Worm (Caenorhabditis elegans) whole organism, young adult: ENCODE results near the gene gst-10.
"Not testable (repeated sequence)": the region's sequence is repeated elsewhere in the genome, so short reads cannot be mapped to it uniquely, and the experiment has no call there.

ENCODE experiments used
- ama-1 ChIP-seq, 3 experiments: fragments of 150-350 bp in 1 of 3; sonication (generic microtip) in 2 of 3; optimal IDR thresholded peaks; 2 replicates each; lab custom pipeline; 2014 to 2018; ENCODE audit warnings: missing biosample characterization in 2 of 3, missing genetic modification characterization in 2 of 3, missing genetic modification reagents in 2 of 3
- egl-44 ChIP-seq: fragments of 200-800 bp; sonication (Bioruptor generic); IDR thresholded peaks from 2 replicates; pipeline ENCODE4 v1.3.6; 2022; ENCODE audit warnings: missing genetic modification reagents, missing genetic modification characterization, missing compliant biosample characterization
- him-1 ChIP-seq: sonication (generic microtip); optimal IDR thresholded peaks from 2 replicates; lab custom pipeline; 2016; ENCODE audit warnings: missing genotype, missing genetic modification reagents, missing genetic modification characterization, missing compliant biosample characterization
- lag-1 ChIP-seq: fragments of 200-800 bp; sonication (Bioruptor generic); IDR thresholded peaks from 2 replicates; pipeline ENCODE4 v1.3.6; 2022; ENCODE audit warnings: missing genetic modification reagents, missing genetic modification characterization, missing compliant biosample characterization
- let-526 ChIP-seq: fragments of 200-800 bp; sonication (Bioruptor generic); IDR thresholded peaks from 2 replicates; pipeline ENCODE4 v1.3.6; 2022; ENCODE audit warnings: missing genetic modification reagents, missing genetic modification characterization, missing compliant biosample characterization
- mcd-1 ChIP-seq: fragments of 200-800 bp; sonication (Bioruptor generic); IDR thresholded peaks from 2 replicates; pipeline ENCODE4 v1.3.6; 2022; ENCODE audit warnings: missing genetic modification reagents, missing genetic modification characterization, missing compliant biosample characterization
- snpc-4 ChIP-seq, 5 experiments: fragments of 150-350 bp in 1 of 5; sonication (generic microtip) in 4 of 5; optimal IDR thresholded peaks; 2 replicates each; lab custom pipeline; 2014 to 2018; ENCODE audit warnings: missing genetic modification characterization in 5 of 5, missing biosample characterization in 3 of 5, antibody characterized with exemption in 2 of 5, mild to moderate bottlenecking in 2 of 5, missing compliant biosample characterization in 2 of 5, missing genotype in 2 of 5, moderate library complexity in 2 of 5, missing genetic modification reagents in 1 of 5
- sptf-2 ChIP-seq: fragments of 200-800 bp; sonication (Bioruptor generic); optimal IDR thresholded peaks from 2 replicates; lab custom pipeline; 2018; ENCODE audit warnings: mild to moderate bottlenecking, missing genetic modification characterization, missing compliant biosample characterization

DNA sequence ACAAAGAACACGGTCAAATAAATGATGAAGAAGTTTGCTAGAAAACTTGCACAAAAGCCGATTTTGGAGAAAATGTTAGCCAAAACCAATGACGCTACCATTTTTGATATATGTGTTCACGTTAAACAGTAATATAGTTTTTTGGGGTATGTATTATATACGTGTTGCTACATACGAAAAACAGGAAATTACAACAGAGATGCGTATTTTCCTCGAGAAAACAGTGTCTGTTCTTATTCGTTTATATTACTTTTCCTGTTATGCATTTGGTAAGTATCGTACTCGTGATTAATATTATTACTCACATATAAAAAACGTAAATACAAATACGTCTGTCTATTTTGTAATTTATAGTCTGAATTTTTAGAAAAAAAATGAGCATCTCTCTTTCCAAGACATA lies 46.0 kb upstream of the gst-10 start, which contains the start of gene str-76:
- TF ChIP-seq him-1 (tag; lab: Kevin White, UChicago); lag-1 (GFP tag; lab: Robert Waterston, UW); mcd-1 (GFP tag; lab: Robert Waterston, UW); snpc-4 (GFP tag; optimal IDR thresholded peaks at IDR 0.05; lab: Kevin White, UChicago); snpc-4 (tag; optimal IDR thresholded peaks at IDR 0.05; lab: Kevin White, UChicago); ama-1 (optimal IDR thresholded peaks at IDR 0.05; lab: Kevin White, UChicago); ama-1 (GFP tag; optimal IDR thresholded peaks at IDR 0.05; lab: Kevin White, UChicago); let-526 (GFP tag; lab: Robert Waterston, UW); egl-44 (GFP tag; lab: Robert Waterston, UW); sptf-2 (GFP tag; lab: Kevin White, UChicago): not testable (repeated sequence)
